Worm (Caenorhabditis elegans): ENCODE data around the gene cct-2.
A peak's percentile ranks its signal among the peaks of the same experiment; 100 is the strongest.

The cct-2 gene

ce11 chrII:8938907-8939622 is 11.5 kb downstream of the cct-2 start:
- TF ChIP-seq lin-32 (GFP tag; optimal IDR thresholded peaks at IDR 0.05) (no peak), flh-1 (GFP tag; optimal IDR thresholded peaks at IDR 0.05) (no peak), mab-5 (tag; optimal IDR thresholded peaks at IDR 0.05) (no peak), hlh-1 (tag; optimal IDR thresholded peaks at IDR 0.05) (no peak), ztf-11 (tag; optimal IDR thresholded peaks at IDR 0.05) (no peak), lsy-2 (tag; optimal IDR thresholded peaks at IDR 0.05) (no peak), bed-3 (GFP tag; optimal IDR thresholded peaks at IDR 0.05) (no peak), nhr-2 (tag; optimal IDR thresholded peaks at IDR 0.05) (no peak), unc-39 (tag; optimal IDR thresholded peaks at IDR 0.05) (no peak), unc-62 (GFP tag; optimal IDR thresholded peaks at IDR 0.05) (no peak), M03D4.4 (tag; optimal IDR thresholded peaks at IDR 0.05) (no peak), sptf-1 (tag; optimal IDR thresholded peaks at IDR 0.05) (no peak), elt-3 (tag; optimal IDR thresholded peaks at IDR 0.05) (no peak), blmp-1 (tag; optimal IDR thresholded peaks at IDR 0.05) (no peak), lin-13 (tag; optimal IDR thresholded peaks at IDR 0.05) (no peak), drap-1 (GFP tag; optimal IDR thresholded peaks at IDR 0.05) (no peak), nhr-28 (tag; optimal IDR thresholded peaks at IDR 0.05) (no peak), nhr-237 (tag; optimal IDR thresholded peaks at IDR 0.05) (no peak)

ce11 chrII:8940362-8940940 is 12.9 kb downstream of the cct-2 start, which contains the start of the genes set-17 and T21B10.4:
Gene set-17 (minus strand): TSS chrII:8940488.
Gene T21B10.4 (plus strand): TSS chrII:8940894.
- TF ChIP-seq unc-120 (tag; optimal IDR thresholded peaks at IDR 0.05; ENCODE audit: poor library complexity, severe bottlenecking), result no peak
- no peak for TF ChIP-seq lin-13 (tag; optimal IDR thresholded peaks at IDR 0.05)
- TF ChIP-seq lsy-2 (tag; optimal IDR thresholded peaks at IDR 0.05), result peak; percentile 29
- no peak for TF ChIP-seq ham-2 (GFP tag; optimal IDR thresholded peaks at IDR 0.05)
- peak; percentile 72 for TF ChIP-seq elt-1 (tag; optimal IDR thresholded peaks at IDR 0.05; ENCODE audit: borderline replicate concordance, insufficient read depth)
- TF ChIP-seq ceh-43 (GFP tag; optimal IDR thresholded peaks at IDR 0.05), result no peak
- no peak for TF ChIP-seq zip-8 (tag; optimal IDR thresholded peaks at IDR 0.05)
- TF ChIP-seq tbx-8 (GFP tag; optimal IDR thresholded peaks at IDR 0.05), result no peak
- TF ChIP-seq ceh-83 (GFP tag; optimal IDR thresholded peaks at IDR 0.05), result no peak
- no peak for TF ChIP-seq bed-3 (GFP tag; optimal IDR thresholded peaks at IDR 0.05)
- no peak for TF ChIP-seq unc-62 (GFP tag; optimal IDR thresholded peaks at IDR 0.05)
- no peak for TF ChIP-seq sem-2 (GFP tag; optimal IDR thresholded peaks at IDR 0.05)
- TF ChIP-seq unc-39 (tag; optimal IDR thresholded peaks at IDR 0.05), result no peak
- no peak for TF ChIP-seq ces-1 (GFP tag; optimal IDR thresholded peaks at IDR 0.05)
- peak; percentile 17 for TF ChIP-seq pha-4 (tag; optimal IDR thresholded peaks at IDR 0.05)
- no peak for TF ChIP-seq nhr-237 (tag; optimal IDR thresholded peaks at IDR 0.05)
- TF ChIP-seq ztf-11 (tag; optimal IDR thresholded peaks at IDR 0.05), result no peak
- no peak for TF ChIP-seq ceh-39 (tag; optimal IDR thresholded peaks at IDR 0.05)

- peak; percentile 72 for TF ChIP-seq ces-1 (GFP tag; optimal IDR thresholded peaks at IDR 0.05)
- TF ChIP-seq flh-1 (GFP tag; optimal IDR thresholded peaks at IDR 0.05), result no peak
- TF ChIP-seq tbx-8 (GFP tag; optimal IDR thresholded peaks at IDR 0.05), result no peak
Measured at ce11 chrII:8945167-8945566, 17.6 kb downstream of the cct-2 start.

ce11 chrII:8947391-8947790 is 19.9 kb downstream of the cct-2 start, which contains the start of gene cutl-15:
Gene cutl-15 (minus strand): TSS chrII:8947688.
- no peak for TF ChIP-seq tbx-8 (GFP tag; optimal IDR thresholded peaks at IDR 0.05)
- no peak for TF ChIP-seq bed-3 (GFP tag; optimal IDR thresholded peaks at IDR 0.05)
- no peak for TF ChIP-seq flh-1 (GFP tag; optimal IDR thresholded peaks at IDR 0.05)
- TF ChIP-seq ham-2 (GFP tag; optimal IDR thresholded peaks at IDR 0.05), result no peak
- TF ChIP-seq unc-120 (tag; optimal IDR thresholded peaks at IDR 0.05; ENCODE audit: poor library complexity, severe bottlenecking), result no peak
- TF ChIP-seq lsy-2 (tag; optimal IDR thresholded peaks at IDR 0.05), result no peak
- TF ChIP-seq nhr-12 (tag; optimal IDR thresholded peaks at IDR 0.05), result no peak
- TF ChIP-seq ceh-39 (tag; optimal IDR thresholded peaks at IDR 0.05), result no peak

- TF ChIP-seq ces-1 (GFP tag; optimal IDR thresholded peaks at IDR 0.05) (peak; percentile 52), snpc-4 (tag; optimal IDR thresholded peaks at IDR 0.05) (no peak), M03D4.4 (tag; optimal IDR thresholded peaks at IDR 0.05) (no peak)
Measured at ce11 chrII:8948640-8949039, 21.1 kb downstream of the cct-2 start.

All from whole organism, mixed stage, embryonic.